Worm (Caenorhabditis elegans): ENCODE data around the gene T20D3.6.
"Not testable (repeated sequence)": the region's sequence is repeated elsewhere in the genome, so short reads cannot be mapped to it uniquely, and the experiment has no call there.

The T20D3.6 gene

DNA sequence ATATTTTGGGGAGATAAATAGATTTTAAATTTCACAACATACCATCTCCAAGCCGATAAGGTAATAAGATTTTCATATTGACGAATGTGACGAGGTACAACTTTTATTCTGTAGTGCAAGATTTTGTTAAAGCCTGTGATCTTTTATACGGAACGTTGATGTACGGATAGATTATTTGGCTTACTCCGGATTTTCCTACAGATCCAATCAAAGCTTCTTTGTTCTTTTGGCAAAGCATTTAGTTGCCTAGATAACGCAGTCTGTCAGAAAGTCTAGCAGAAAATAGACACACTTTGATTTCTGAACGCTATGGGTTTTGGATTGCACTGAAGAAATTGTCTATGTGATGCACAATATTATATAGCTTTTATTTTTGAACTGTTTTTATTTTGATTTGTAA lies 40.0 kb downstream of the T20D3.6 start, which contains the start of gene F49C12.2:
Gene F49C12.2 (minus strand): TSS at position 101 of the 400 bp plus-strand sequence.
- TF ChIP-seq blmp-1 (tag; optimal IDR thresholded peaks at IDR 0.05) (no peak), mls-2 (tag; optimal IDR thresholded peaks at IDR 0.05) (no peak), ham-2 (GFP tag; optimal IDR thresholded peaks at IDR 0.05) (no peak), mep-1 (tag; optimal IDR thresholded peaks at IDR 0.05) (no peak), elt-3 (tag; optimal IDR thresholded peaks at IDR 0.05) (no peak), zip-8 (tag; optimal IDR thresholded peaks at IDR 0.05) (no peak), unc-62 (GFP tag; optimal IDR thresholded peaks at IDR 0.05) (no peak), nhr-12 (tag; optimal IDR thresholded peaks at IDR 0.05) (no peak), ceh-39 (tag; optimal IDR thresholded peaks at IDR 0.05) (no peak), bed-3 (GFP tag; optimal IDR thresholded peaks at IDR 0.05) (no peak), ztf-11 (tag; optimal IDR thresholded peaks at IDR 0.05) (no peak), ceh-83 (GFP tag; optimal IDR thresholded peaks at IDR 0.05) (no peak), M03D4.4 (tag; optimal IDR thresholded peaks at IDR 0.05) (no peak)

ce11 chrIV:9296285-9296684 lies 42.8 kb downstream of the T20D3.6 start, which contains the start of gene F49C12.1:
TSS of gene F49C12.1 (minus strand) at chrIV:9296354.
- TF ChIP-seq nhr-28 (tag; optimal IDR thresholded peaks at IDR 0.05) (no peak), lin-32 (GFP tag; optimal IDR thresholded peaks at IDR 0.05) (no peak), sem-2 (GFP tag; optimal IDR thresholded peaks at IDR 0.05) (no peak), unc-120 (tag; optimal IDR thresholded peaks at IDR 0.05; ENCODE audit: poor library complexity, severe bottlenecking) (no peak), ceh-39 (tag; optimal IDR thresholded peaks at IDR 0.05) (no peak), unc-39 (tag; optimal IDR thresholded peaks at IDR 0.05) (no peak), lin-13 (tag; optimal IDR thresholded peaks at IDR 0.05) (no peak), mls-2 (tag; optimal IDR thresholded peaks at IDR 0.05) (no peak), tbx-8 (GFP tag; optimal IDR thresholded peaks at IDR 0.05) (no peak)

DNA sequence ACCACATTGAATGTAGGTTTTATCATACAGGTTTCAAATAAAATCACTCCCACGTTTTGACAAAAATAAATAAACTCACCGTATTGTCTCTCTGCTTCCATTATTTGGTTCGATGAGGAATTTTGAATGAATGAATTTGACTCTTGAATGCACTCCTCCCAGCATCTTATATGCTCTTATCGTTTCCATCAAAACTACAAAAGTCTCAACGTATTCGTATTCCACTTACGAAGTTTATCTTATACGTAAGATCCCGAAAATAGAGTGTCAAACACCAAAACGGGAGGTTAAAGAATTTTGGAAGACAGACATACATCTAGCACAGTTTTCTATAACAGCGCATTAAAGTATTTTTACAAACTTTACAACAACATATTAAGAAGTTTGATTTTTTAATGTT lies 45.3 kb downstream of the T20D3.6 start, which contains the start of gene nhr-264:
Gene nhr-264 (minus strand): TSS at position 101 of the 400 bp plus-strand sequence.
- not testable (repeated sequence) for TF ChIP-seq ceh-43 (GFP tag; optimal IDR thresholded peaks at IDR 0.05); elt-3 (tag; optimal IDR thresholded peaks at IDR 0.05); nhr-12 (tag; optimal IDR thresholded peaks at IDR 0.05)

- TF ChIP-seq sptf-1 (tag; optimal IDR thresholded peaks at IDR 0.05) (no peak), unc-120 (tag; optimal IDR thresholded peaks at IDR 0.05; ENCODE audit: poor library complexity, severe bottlenecking) (no peak), mls-2 (tag; optimal IDR thresholded peaks at IDR 0.05) (no peak), blmp-1 (tag; optimal IDR thresholded peaks at IDR 0.05) (no peak), lin-13 (tag; optimal IDR thresholded peaks at IDR 0.05) (no peak), lin-32 (GFP tag; optimal IDR thresholded peaks at IDR 0.05) (no peak), drap-1 (GFP tag; optimal IDR thresholded peaks at IDR 0.05) (no peak), unc-39 (tag; optimal IDR thresholded peaks at IDR 0.05) (no peak), unc-62 (GFP tag; optimal IDR thresholded peaks at IDR 0.05) (no peak), ztf-11 (tag; optimal IDR thresholded peaks at IDR 0.05) (no peak), mab-5 (tag; optimal IDR thresholded peaks at IDR 0.05) (no peak), sem-2 (GFP tag; optimal IDR thresholded peaks at IDR 0.05) (no peak)
Observed at ce11 chrIV:9289635-9290034, 49.5 kb downstream of the T20D3.6 start.

Data from whole organism, mixed stage, embryonic.